Worm (Caenorhabditis elegans): Measurements from ENCODE around the gene gphr-2.

gphr-2 gene

DNA sequence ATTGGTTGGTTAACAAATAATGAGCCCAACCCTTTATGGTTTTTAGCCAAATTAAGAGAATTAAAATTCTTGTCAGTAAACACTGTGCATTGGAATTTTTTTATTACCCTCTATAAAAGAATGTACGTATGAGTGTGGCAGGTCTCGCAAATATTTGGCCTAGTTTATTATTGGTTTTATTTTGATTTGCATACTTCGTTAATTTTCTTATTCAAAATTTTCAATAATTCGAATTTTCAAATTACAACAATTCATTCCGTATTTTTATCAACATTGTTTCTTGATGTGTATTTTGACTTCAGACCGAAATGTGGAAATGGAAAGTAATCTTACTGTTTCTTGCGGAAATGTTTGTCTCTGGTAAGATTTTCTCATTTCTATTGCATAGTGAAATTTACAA, 49.9 kb downstream of the gphr-2 start, which contains the start of gene E02H4.4:
TSS of gene E02H4.4 (plus strand) at position 301 of the 400 bp plus-strand sequence.
- TF ChIP-seq ceh-22 (tag; optimal IDR thresholded peaks at IDR 0.05) (no peak), hlh-13 (GFP tag; optimal IDR thresholded peaks at IDR 0.05) (no peak), tbx-2 (tag; optimal IDR thresholded peaks at IDR 0.05) (no peak), ceh-9 (tag; optimal IDR thresholded peaks at IDR 0.05) (no peak), K09A11.1 (tag; optimal IDR thresholded peaks at IDR 0.05; ENCODE audit: insufficient read depth) (no peak), K02D7.2 (tag; optimal IDR thresholded peaks at IDR 0.05) (no peak), madf-2 (tag; optimal IDR thresholded peaks at IDR 0.05) (no peak), unc-55 (GFP tag; optimal IDR thresholded peaks at IDR 0.05) (no peak), ceh-18 (tag; optimal IDR thresholded peaks at IDR 0.05) (no peak), pqm-1 (tag; optimal IDR thresholded peaks at IDR 0.05) (no peak), ceh-2 (tag; optimal IDR thresholded peaks at IDR 0.05) (no peak), ahr-1 (tag; optimal IDR thresholded peaks at IDR 0.05) (no peak)

DNA sequence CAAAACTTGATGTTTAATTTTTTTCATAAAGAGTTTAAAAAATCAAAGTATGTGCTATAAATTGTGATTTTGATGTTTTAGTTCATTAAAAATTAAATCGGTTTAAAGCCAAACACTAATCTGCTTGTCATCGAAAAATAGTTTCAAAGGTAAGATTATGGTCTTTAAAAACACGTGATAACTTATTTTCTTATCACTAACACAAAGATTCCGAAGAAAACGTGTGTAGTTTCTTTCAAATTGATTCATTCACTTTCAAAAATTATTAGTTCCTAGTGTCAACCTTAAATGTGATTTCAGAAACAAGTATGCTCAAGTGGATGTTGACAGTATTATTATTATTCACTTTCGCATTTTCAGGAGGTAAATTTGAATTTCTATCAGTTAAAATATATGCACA, 51.6 kb downstream of the gphr-2 start, which contains the start of gene E02H4.7:
TSS of gene E02H4.7 (plus strand) at position 301 of the 400 bp plus-strand sequence.
- TF ChIP-seq pha-2 (tag; optimal IDR thresholded peaks at IDR 0.05) (no peak), ceh-9 (tag; optimal IDR thresholded peaks at IDR 0.05) (no peak), ceh-6 (GFP tag; optimal IDR thresholded peaks at IDR 0.05) (no peak), nfya-1 (tag; optimal IDR thresholded peaks at IDR 0.05) (no peak), ceh-48 (tag; optimal IDR thresholded peaks at IDR 0.05) (no peak), ztf-16 (tag; optimal IDR thresholded peaks at IDR 0.05) (no peak), ceh-45 (GFP tag; IDR thresholded peaks at IDR 0.05) (no peak), elt-4 (tag; optimal IDR thresholded peaks at IDR 0.05) (no peak), ceh-30 (tag; optimal IDR thresholded peaks at IDR 0.05) (no peak), ceh-24 (tag; optimal IDR thresholded peaks at IDR 0.05) (no peak), pax-1 (tag; optimal IDR thresholded peaks at IDR 0.05) (no peak)

DNA sequence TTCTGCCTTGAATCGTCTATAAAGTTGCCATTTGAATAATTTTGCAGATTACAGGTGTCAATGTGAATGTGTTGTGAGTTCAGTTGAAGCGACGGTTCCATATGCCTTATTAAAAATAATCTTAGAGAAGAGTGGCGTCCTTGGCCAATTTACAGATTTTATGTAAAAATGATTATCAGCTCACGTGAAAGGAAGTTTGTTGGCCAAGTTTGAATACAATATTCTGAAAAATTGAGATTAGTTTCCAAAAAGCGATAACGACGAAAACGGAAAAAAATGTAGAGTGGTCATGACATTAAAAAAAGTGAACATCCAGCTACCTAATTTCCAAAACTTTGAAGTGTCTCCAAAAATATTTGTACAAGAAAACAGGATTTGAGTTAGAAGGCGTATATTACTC, 52.5 kb downstream of the gphr-2 start, which contains the start of gene E02H4.5:
TSS of gene E02H4.5 (minus strand) at position 101 of the 400 bp plus-strand sequence.
- TF ChIP-seq npax-4 (tag; optimal IDR thresholded peaks at IDR 0.05) = no peak
- no peak for TF ChIP-seq ttx-3 (tag; optimal IDR thresholded peaks at IDR 0.05)
- no peak for TF ChIP-seq F13H6.1 (tag; optimal IDR thresholded peaks at IDR 0.05)
- TF ChIP-seq fkh-10 (GFP tag; optimal IDR thresholded peaks at IDR 0.05) = no peak
- no peak for TF ChIP-seq lim-6 (tag; optimal IDR thresholded peaks at IDR 0.05)
- TF ChIP-seq pha-2 (tag; optimal IDR thresholded peaks at IDR 0.05) = no peak
- TF ChIP-seq hlh-15 (tag; optimal IDR thresholded peaks at IDR 0.05) = no peak
- TF ChIP-seq K02D7.2 (tag; optimal IDR thresholded peaks at IDR 0.05) = no peak
- no peak for TF ChIP-seq dve-1 (tag; optimal IDR thresholded peaks at IDR 0.05)
- TF ChIP-seq unc-42 (tag; optimal IDR thresholded peaks at IDR 0.05) = no peak
- no peak for TF ChIP-seq unc-55 (GFP tag; optimal IDR thresholded peaks at IDR 0.05)
- TF ChIP-seq pqm-1 (tag; optimal IDR thresholded peaks at IDR 0.05) = no peak
- TF ChIP-seq tbx-2 (tag; optimal IDR thresholded peaks at IDR 0.05) = no peak
- no peak for TF ChIP-seq C08G9.2 (tag; optimal IDR thresholded peaks at IDR 0.05)
